Worm (Caenorhabditis elegans) whole organism, midembryonic: ENCODE data around the gene vab-1.

Experiments used
- T22C8.4 ChIP-seq: fragments of 200-800 bp; sonication (Bioruptor generic); IDR thresholded peaks from 2 replicates; pipeline ENCODE4 v1.3.6; 2022; ENCODE audit warnings: missing genetic modification characterization, missing compliant biosample characterization
- cog-1 ChIP-seq: sonication (generic microtip); optimal IDR thresholded peaks from 2 replicates; lab custom pipeline; 2016; ENCODE audit warnings: missing genetic modification characterization, missing compliant biosample characterization
- flt-1 ChIP-seq: fragments of 200-800 bp; sonication (Bioruptor generic); IDR thresholded peaks from 2 replicates; pipeline ENCODE4 v1.3.6; 2022; ENCODE audit warnings: missing genetic modification characterization, missing compliant biosample characterization
- klf-2 ChIP-seq: fragments of 200-800 bp; sonication (Bioruptor generic); conservative IDR thresholded peaks from 2 replicates; pipeline ENCODE4 v1.3.6; 2022; ENCODE audit warnings: missing genetic modification reagents, missing genetic modification characterization, missing compliant biosample characterization
- med-1 ChIP-seq: sonication (generic microtip); optimal IDR thresholded peaks from 2 replicates; lab custom pipeline; 2017; ENCODE audit warnings: missing genetic modification characterization, mild to moderate bottlenecking, missing compliant biosample characterization, antibody characterized with exemption, missing genetic modification reagents; ENCODE audit not compliant: insufficient read depth
- ref-1 ChIP-seq: fragments of 200-800 bp; sonication (Bioruptor generic); conservative IDR thresholded peaks from 2 replicates; pipeline ENCODE4 v1.3.6; 2022; ENCODE audit warnings: missing genetic modification reagents, missing genetic modification characterization, missing compliant biosample characterization
- tab-1 ChIP-seq: fragments of 200-800 bp; sonication (Bioruptor generic); IDR thresholded peaks from 2 replicates; pipeline ENCODE4 v1.3.6; 2022; ENCODE audit warnings: missing genetic modification characterization, missing compliant biosample characterization
- ztf-23 ChIP-seq: fragments of 200-800 bp; sonication (Bioruptor generic); IDR thresholded peaks from 2 replicates; pipeline ENCODE4 v1.3.6; 2022; ENCODE audit warnings: missing genetic modification reagents, missing genetic modification characterization, missing compliant biosample characterization
- ztf-29 ChIP-seq: fragments of 200-800 bp; sonication (Bioruptor generic); IDR thresholded peaks from 2 replicates; pipeline ENCODE4 v1.3.6; 2022; ENCODE audit warnings: missing genetic modification reagents, missing genetic modification characterization, missing compliant biosample characterization

Gene vab-1

DNA sequence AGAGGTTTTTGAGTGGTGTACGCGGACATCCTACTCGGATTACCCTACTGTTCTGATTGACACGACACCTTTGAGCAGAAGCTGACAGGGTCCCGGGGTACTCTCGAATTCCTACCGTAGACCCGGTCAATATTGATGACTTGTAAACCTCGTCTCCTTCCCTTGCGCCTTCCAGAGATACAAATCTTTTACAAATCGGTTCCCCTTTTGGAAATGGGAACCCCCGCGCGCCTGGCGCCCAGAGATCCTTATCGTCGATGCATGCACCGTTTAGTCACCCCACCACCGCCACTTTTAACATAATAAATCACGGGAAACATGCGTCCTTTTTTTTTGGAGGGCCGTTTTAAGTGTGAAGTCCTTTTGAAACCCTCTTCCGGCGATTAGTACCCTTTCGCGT is 1.3 kb downstream of the vab-1 start:
- TF ChIP-seq flt-1 (GFP tag; lab: Robert Waterston, UW): no peak
- no peak for TF ChIP-seq cog-1 (tag; lab: Kevin White, UChicago)
- TF ChIP-seq ztf-29 (GFP tag; lab: Robert Waterston, UW): no peak
- no peak for TF ChIP-seq T22C8.4
- no peak for TF ChIP-seq tab-1
- TF ChIP-seq ref-1 (GFP tag; lab: Robert Waterston, UW): no peak
- no peak for TF ChIP-seq med-1
- TF ChIP-seq klf-2 (GFP tag; lab: Robert Waterston, UW): no peak

DNA sequence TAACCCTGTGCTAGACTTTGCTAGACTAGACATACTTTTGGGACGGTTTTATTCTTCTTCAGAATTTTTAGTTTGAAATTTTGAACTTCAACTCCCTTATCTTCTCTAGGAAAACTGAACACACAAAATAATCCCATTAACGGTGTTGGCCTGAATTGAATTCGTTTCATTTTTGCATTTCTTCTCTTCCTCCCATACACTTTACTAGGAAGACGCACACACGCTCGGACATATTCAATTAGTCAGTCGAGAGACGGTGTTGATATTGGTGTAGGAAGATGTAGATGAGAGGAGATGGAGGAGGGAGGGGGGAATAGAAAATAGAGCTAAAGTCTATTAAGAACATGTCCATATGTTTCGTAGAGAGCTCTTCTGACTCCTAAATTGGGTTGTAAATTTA is 2.9 kb downstream of the vab-1 start:
- no peak for TF ChIP-seq flt-1 (GFP tag; lab: Robert Waterston, UW)
- no peak for TF ChIP-seq cog-1 (tag; lab: Kevin White, UChicago)
- no peak for TF ChIP-seq T22C8.4
- TF ChIP-seq med-1: no peak
- TF ChIP-seq tab-1: no peak
- no peak for TF ChIP-seq ztf-23 (GFP tag; lab: Robert Waterston, UW)
- TF ChIP-seq ztf-29 (GFP tag; lab: Robert Waterston, UW): no peak
- no peak for TF ChIP-seq klf-2 (GFP tag; lab: Robert Waterston, UW)
- TF ChIP-seq ref-1 (GFP tag; lab: Robert Waterston, UW): no peak

- TF ChIP-seq cog-1 (tag; lab: Kevin White, UChicago): no peak
- TF ChIP-seq ztf-29 (GFP tag; lab: Robert Waterston, UW): no peak
- no peak for TF ChIP-seq med-1
- no peak for TF ChIP-seq tab-1
- TF ChIP-seq T22C8.4: no peak
- no peak for TF ChIP-seq ztf-23 (GFP tag; lab: Robert Waterston, UW)
- TF ChIP-seq flt-1 (GFP tag; lab: Robert Waterston, UW): no peak
- TF ChIP-seq klf-2 (GFP tag; lab: Robert Waterston, UW): no peak
- no peak for TF ChIP-seq ref-1 (GFP tag; lab: Robert Waterston, UW)
Observed at ce11 chrII:4575579-4575978, 3.8 kb downstream of the vab-1 start.

DNA sequence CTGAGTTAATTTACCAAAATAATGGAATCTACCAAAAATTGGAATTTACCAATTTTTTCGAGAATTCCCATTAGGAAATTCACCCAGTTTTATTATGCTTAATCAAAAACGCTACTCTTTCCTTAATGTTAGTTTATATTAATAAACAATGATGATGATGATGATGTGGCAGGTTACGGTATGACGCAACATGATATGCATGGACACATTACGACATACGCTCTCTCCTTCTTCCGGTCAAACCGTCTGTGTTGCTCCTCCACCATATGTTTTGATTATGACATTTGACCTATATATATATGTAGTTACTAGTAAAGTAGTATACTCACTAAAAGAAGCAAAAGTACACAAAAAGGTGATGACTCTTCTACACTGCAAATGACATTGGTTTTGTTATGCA is 5.6 kb downstream of the vab-1 start:
- TF ChIP-seq med-1 (no peak), ref-1 (GFP tag; lab: Robert Waterston, UW) (no peak), ztf-23 (GFP tag; lab: Robert Waterston, UW) (no peak), T22C8.4 (no peak), cog-1 (tag; lab: Kevin White, UChicago) (no peak), ztf-29 (GFP tag; lab: Robert Waterston, UW) (no peak), klf-2 (GFP tag; lab: Robert Waterston, UW) (no peak), tab-1 (no peak), flt-1 (GFP tag; lab: Robert Waterston, UW) (no peak)

DNA sequence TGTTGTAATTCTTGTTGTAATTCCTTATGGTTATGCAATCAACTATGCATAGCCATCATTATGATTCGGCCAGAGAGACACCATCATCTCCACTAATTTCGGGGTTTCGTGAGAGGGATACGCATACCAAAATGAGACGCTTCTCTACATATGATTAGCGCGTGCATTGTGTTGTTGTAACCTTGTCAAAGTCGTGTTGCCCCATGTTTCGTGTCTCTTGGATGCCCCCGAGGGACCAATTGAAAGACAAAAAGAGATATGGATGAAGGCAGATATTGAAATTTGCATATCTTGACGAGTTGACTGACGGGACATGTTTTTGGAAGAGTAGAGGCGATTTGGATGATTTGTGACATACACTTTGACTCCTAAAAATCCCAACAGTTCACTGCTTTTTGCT is 7.6 kb downstream of the vab-1 start:
- no peak for TF ChIP-seq med-1
- TF ChIP-seq flt-1 (GFP tag; lab: Robert Waterston, UW): no peak
- no peak for TF ChIP-seq cog-1 (tag; lab: Kevin White, UChicago)
- TF ChIP-seq T22C8.4: no peak
- TF ChIP-seq ref-1 (GFP tag; lab: Robert Waterston, UW): no peak
- TF ChIP-seq ztf-29 (GFP tag; lab: Robert Waterston, UW): no peak
- TF ChIP-seq klf-2 (GFP tag; lab: Robert Waterston, UW): no peak
- no peak for TF ChIP-seq ztf-23 (GFP tag; lab: Robert Waterston, UW)
- no peak for TF ChIP-seq tab-1

- no peak for TF ChIP-seq med-1
- TF ChIP-seq flt-1 (GFP tag; lab: Robert Waterston, UW): peak; percentile 13; the same call in 1 of the 2 replicates
Observed at ce11 chrII:4579920-4580474, 8.2 kb downstream of the vab-1 start.

DNA sequence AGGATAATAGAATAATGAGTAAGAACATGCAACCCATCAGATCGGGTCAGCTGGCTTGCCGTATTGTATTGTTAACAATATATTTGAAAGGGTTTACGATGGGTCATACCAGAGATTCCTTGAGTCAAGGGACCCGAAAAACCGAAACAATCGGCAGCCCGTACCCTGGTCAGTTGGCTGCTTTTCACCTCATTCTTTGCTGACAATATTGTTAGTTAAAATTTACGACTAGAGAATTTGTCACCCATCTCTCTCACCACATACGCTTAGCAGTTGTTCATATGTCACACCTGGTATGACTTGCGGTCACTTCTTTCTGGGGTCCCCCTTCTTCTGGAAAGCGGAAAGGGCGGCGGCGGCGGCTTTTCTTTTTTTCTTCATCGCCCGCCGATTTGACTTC is 9.3 kb downstream of the vab-1 start:
- no peak for TF ChIP-seq klf-2 (GFP tag; lab: Robert Waterston, UW)
- no peak for TF ChIP-seq ztf-23 (GFP tag; lab: Robert Waterston, UW)
- no peak for TF ChIP-seq cog-1 (tag; lab: Kevin White, UChicago)
- TF ChIP-seq tab-1: no peak
- TF ChIP-seq med-1: no peak
- no peak for TF ChIP-seq ztf-29 (GFP tag; lab: Robert Waterston, UW)
- no peak for TF ChIP-seq ref-1 (GFP tag; lab: Robert Waterston, UW)
- TF ChIP-seq flt-1 (GFP tag; lab: Robert Waterston, UW): no peak
- TF ChIP-seq T22C8.4: no peak

ce11 chrII:4583203-4583912 is 11.6 kb downstream of the vab-1 start:
- TF ChIP-seq ztf-29 (GFP tag; lab: Robert Waterston, UW): no peak
- TF ChIP-seq flt-1 (GFP tag; lab: Robert Waterston, UW): no peak
- TF ChIP-seq klf-2 (GFP tag; lab: Robert Waterston, UW): no peak
- TF ChIP-seq med-1: no peak
- no peak for TF ChIP-seq cog-1 (tag; lab: Kevin White, UChicago)
- no peak for TF ChIP-seq tab-1
- no peak for TF ChIP-seq T22C8.4
- no peak for TF ChIP-seq ref-1 (GFP tag; lab: Robert Waterston, UW)
- TF ChIP-seq ztf-23 (GFP tag; lab: Robert Waterston, UW): no peak

- no peak for TF ChIP-seq T22C8.4
- TF ChIP-seq klf-2 (GFP tag; lab: Robert Waterston, UW): no peak
- TF ChIP-seq tab-1: no peak
- no peak for TF ChIP-seq cog-1 (tag; lab: Kevin White, UChicago)
- TF ChIP-seq ztf-29 (GFP tag; lab: Robert Waterston, UW): no peak
- TF ChIP-seq ztf-23 (GFP tag; lab: Robert Waterston, UW): no peak
- no peak for TF ChIP-seq flt-1 (GFP tag; lab: Robert Waterston, UW)
- no peak for TF ChIP-seq med-1
- no peak for TF ChIP-seq ref-1 (GFP tag; lab: Robert Waterston, UW)
Observed at ce11 chrII:4584313-4584712, 12.5 kb downstream of the vab-1 start.

DNA sequence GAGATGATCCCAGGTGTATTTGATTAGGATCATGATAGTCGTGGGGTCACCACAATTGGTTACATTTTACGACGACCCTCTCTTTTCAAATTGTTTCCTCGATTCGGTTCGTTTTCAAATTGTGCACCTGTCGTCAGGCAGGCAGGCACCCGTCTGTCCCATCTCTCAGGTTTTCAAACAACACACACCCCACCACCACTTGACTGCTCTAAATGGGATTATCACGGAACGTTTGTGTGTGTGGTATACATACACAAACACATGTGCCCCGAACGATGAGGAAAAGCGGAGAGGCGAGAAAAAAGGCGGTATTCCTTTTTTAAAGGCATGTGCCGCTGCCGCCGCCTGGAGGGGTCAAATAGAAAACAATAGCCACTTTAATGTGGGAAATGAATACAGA is 13.5 kb downstream of the vab-1 start:
- no peak for TF ChIP-seq klf-2 (GFP tag; lab: Robert Waterston, UW)
- TF ChIP-seq med-1: no peak
- no peak for TF ChIP-seq T22C8.4
- no peak for TF ChIP-seq ztf-23 (GFP tag; lab: Robert Waterston, UW)
- no peak for TF ChIP-seq ztf-29 (GFP tag; lab: Robert Waterston, UW)
- TF ChIP-seq ref-1 (GFP tag; lab: Robert Waterston, UW): 0 out of 2 replicates have a peak, but pooled peaks have one; percentile 25
- TF ChIP-seq cog-1 (tag; lab: Kevin White, UChicago): no peak
- 0 out of 2 replicates have a peak, but pooled peaks have one; percentile 27 for TF ChIP-seq flt-1 (GFP tag; lab: Robert Waterston, UW)
- TF ChIP-seq tab-1: no peak
